Worm (Caenorhabditis elegans) whole organism, late embryonic: ENCODE measurements around the gene C02F5.12.

ENCODE experiments used
- C08G9.2 ChIP-seq: sonication (generic microtip); optimal IDR thresholded peaks from 2 replicates; lab custom pipeline; 2016; ENCODE audit warnings: mild to moderate bottlenecking, missing genetic modification characterization, moderate library complexity, missing compliant biosample characterization
- C38D4.7 ChIP-seq: fragments of 200-800 bp; sonication (Bioruptor generic); optimal IDR thresholded peaks from 2 replicates; lab custom pipeline; 2018; ENCODE audit warnings: mild to moderate bottlenecking, missing genetic modification characterization, moderate library complexity, missing compliant biosample characterization
- F13H6.1 ChIP-seq: sonication (generic microtip); optimal IDR thresholded peaks from 2 replicates; lab custom pipeline; 2016; ENCODE audit warnings: missing genetic modification characterization, missing compliant biosample characterization
- K02D7.2 ChIP-seq: sonication (generic microtip); optimal IDR thresholded peaks from 2 replicates; lab custom pipeline; 2017; ENCODE audit warnings: mild to moderate bottlenecking, missing genetic modification characterization, missing compliant biosample characterization
- ahr-1 ChIP-seq: sonication (generic microtip); optimal IDR thresholded peaks from 2 replicates; lab custom pipeline; 2016; ENCODE audit warnings: missing genetic modification characterization, missing compliant biosample characterization
- ama-1 ChIP-seq: fragments of 150-350 bp; optimal IDR thresholded peaks from 2 replicates; lab custom pipeline; 2014
- ceh-14 ChIP-seq: sonication (generic microtip); optimal IDR thresholded peaks from 2 replicates; lab custom pipeline; 2016; ENCODE audit warnings: missing genotype, missing genetic modification characterization, missing compliant biosample characterization
- ceh-18 ChIP-seq: sonication (generic microtip); optimal IDR thresholded peaks from 2 replicates; lab custom pipeline; 2016; ENCODE audit warnings: missing genetic modification characterization, missing compliant biosample characterization
- ceh-19 ChIP-seq: fragments of 200-800 bp; sonication (Bioruptor generic); optimal IDR thresholded peaks from 2 replicates; lab custom pipeline; 2018; ENCODE audit warnings: mild to moderate bottlenecking, missing genetic modification characterization, missing compliant biosample characterization
- ceh-2 ChIP-seq: sonication (generic microtip); optimal IDR thresholded peaks from 2 replicates; lab custom pipeline; 2016; ENCODE audit warnings: missing genotype, missing genetic modification characterization, missing compliant biosample characterization
- ceh-22 ChIP-seq: sonication (generic microtip); optimal IDR thresholded peaks from 2 replicates; lab custom pipeline; 2017; ENCODE audit warnings: missing biosample characterization, missing genetic modification characterization
- ceh-31 ChIP-seq: sonication (generic microtip); optimal IDR thresholded peaks from 2 replicates; lab custom pipeline; 2016; ENCODE audit warnings: missing genetic modification characterization, missing compliant biosample characterization
- ceh-34 ChIP-seq: sonication (generic microtip); optimal IDR thresholded peaks from 2 replicates; lab custom pipeline; 2016; ENCODE audit warnings: mild to moderate bottlenecking, missing genetic modification characterization, missing compliant biosample characterization
- ceh-48 ChIP-seq: sonication (generic microtip); optimal IDR thresholded peaks from 2 replicates; lab custom pipeline; 2016; ENCODE audit warnings: missing genetic modification characterization, inconsistent platforms, missing compliant biosample characterization
- ceh-9 ChIP-seq: sonication (generic microtip); optimal IDR thresholded peaks from 2 replicates; lab custom pipeline; 2016; ENCODE audit warnings: mild to moderate bottlenecking, missing genetic modification characterization, inconsistent platforms, missing compliant biosample characterization
- elt-2 ChIP-seq: sonication (generic microtip); optimal IDR thresholded peaks from 2 replicates; lab custom pipeline; 2016; ENCODE audit warnings: missing genetic modification reagents, missing genetic modification characterization, missing compliant biosample characterization
- elt-4 ChIP-seq: sonication (generic microtip); optimal IDR thresholded peaks from 2 replicates; lab custom pipeline; 2016; ENCODE audit warnings: missing genetic modification characterization, missing compliant biosample characterization
- ets-4 ChIP-seq: sonication (generic microtip); optimal IDR thresholded peaks from 2 replicates; lab custom pipeline; 2016; ENCODE audit warnings: missing genetic modification characterization, missing compliant biosample characterization
- fax-1 ChIP-seq: sonication (generic microtip); optimal IDR thresholded peaks from 2 replicates; lab custom pipeline; 2016; ENCODE audit warnings: missing genotype, missing genetic modification characterization, missing compliant biosample characterization
- fkh-10 ChIP-seq: fragments of 150-350 bp; optimal IDR thresholded peaks from 2 replicates; lab custom pipeline; 2014; ENCODE audit warnings: missing biosample characterization, missing genetic modification reagents, missing genetic modification characterization
- gmeb-2 ChIP-seq: sonication (generic microtip); optimal IDR thresholded peaks from 2 replicates; lab custom pipeline; 2016; ENCODE audit warnings: missing genetic modification characterization, inconsistent platforms, missing compliant biosample characterization
- hlh-6 ChIP-seq: sonication (generic microtip); optimal IDR thresholded peaks from 2 replicates; lab custom pipeline; 2016; ENCODE audit warnings: missing genotype, missing genetic modification characterization, missing compliant biosample characterization
- hlh-8 ChIP-seq: sonication (generic microtip); optimal IDR thresholded peaks from 2 replicates; lab custom pipeline; 2016; ENCODE audit warnings: missing genotype, missing genetic modification characterization, missing compliant biosample characterization
- lim-6 ChIP-seq: sonication (generic microtip); optimal IDR thresholded peaks from 2 replicates; lab custom pipeline; 2016; ENCODE audit warnings: missing genetic modification characterization, missing compliant biosample characterization
- madf-2 ChIP-seq: sonication (generic microtip); optimal IDR thresholded peaks from 2 replicates; lab custom pipeline; 2017; ENCODE audit warnings: missing genetic modification characterization, missing compliant biosample characterization
- nfya-1 ChIP-seq: sonication (generic microtip); optimal IDR thresholded peaks from 2 replicates; lab custom pipeline; 2017; ENCODE audit warnings: missing genetic modification characterization, mild to moderate bottlenecking, missing compliant biosample characterization, antibody characterized with exemption, moderate library complexity
- nhr-232 ChIP-seq: sonication (generic microtip); optimal IDR thresholded peaks from 2 replicates; lab custom pipeline; 2016; ENCODE audit warnings: missing genetic modification characterization, missing compliant biosample characterization
- pag-3 ChIP-seq: sonication (generic microtip); optimal IDR thresholded peaks from 2 replicates; lab custom pipeline; 2016; ENCODE audit warnings: missing compliant biosample characterization, missing genetic modification characterization, borderline replicate concordance
- pha-2 ChIP-seq: sonication (generic microtip); optimal IDR thresholded peaks from 2 replicates; lab custom pipeline; 2017; ENCODE audit warnings: mild to moderate bottlenecking, missing genetic modification characterization, missing compliant biosample characterization
- pha-4 ChIP-seq: fragments of 150-350 bp; optimal IDR thresholded peaks from 2 replicates; lab custom pipeline; 2018; ENCODE audit warnings: missing biosample characterization, missing genetic modification reagents, missing genetic modification characterization
- pqm-1 ChIP-seq: sonication (generic microtip); optimal IDR thresholded peaks from 2 replicates; lab custom pipeline; 2016; ENCODE audit warnings: missing genetic modification characterization, missing compliant biosample characterization
- rnt-1 ChIP-seq: sonication (generic microtip); optimal IDR thresholded peaks from 2 replicates; lab custom pipeline; 2016; ENCODE audit warnings: missing genetic modification characterization, missing compliant biosample characterization
- tbx-2 ChIP-seq: sonication (generic microtip); optimal IDR thresholded peaks from 2 replicates; lab custom pipeline; 2016; ENCODE audit warnings: missing genetic modification characterization, missing compliant biosample characterization
- tbx-7 ChIP-seq: sonication (generic microtip); optimal IDR thresholded peaks from 2 replicates; lab custom pipeline; 2016; ENCODE audit warnings: missing genotype, missing genetic modification characterization, missing compliant biosample characterization
- unc-3 ChIP-seq, 2 experiments: fragments of 200-800 bp in 1 of 2; sonication (Bioruptor generic) in 1 of 2; sonication (generic microtip) in 1 of 2; conservative IDR thresholded peaks in 1 of 2; optimal IDR thresholded peaks in 1 of 2; 2 replicates each; pipeline versions ENCODE4 v1.3.6 to Lab custom; 2016 to 2022; ENCODE audit warnings: missing compliant biosample characterization in 2 of 2, missing genetic modification characterization in 2 of 2, missing genetic modification reagents in 1 of 2
- unc-86 ChIP-seq: sonication (generic microtip); optimal IDR thresholded peaks from 2 replicates; lab custom pipeline; 2016; ENCODE audit warnings: missing genetic modification characterization, missing compliant biosample characterization
- zip-5 ChIP-seq: sonication (generic microtip); optimal IDR thresholded peaks from 2 replicates; lab custom pipeline; 2016; ENCODE audit warnings: missing genetic modification characterization, missing compliant biosample characterization

C02F5.12 gene

ce11 chrIII:8254938-8255337, 12.1 kb upstream of the C02F5.12 start, which contains the start of gene F09G8.5:
Gene F09G8.5 (plus strand): TSS chrIII:8254975.
- TF ChIP-seq ceh-22 (tag; lab: Kevin White, UChicago) (no peak), nfya-1 (tag; lab: Kevin White, UChicago) (no peak), ceh-19 (GFP tag; lab: Kevin White, UChicago) (no peak), hlh-6 (no peak), ceh-48 (tag; lab: Kevin White, UChicago) (no peak), ceh-2 (tag; lab: Kevin White, UChicago) (no peak), F13H6.1 (no peak), nhr-232 (tag; lab: Kevin White, UChicago) (no peak), ceh-14 (tag; lab: Kevin White, UChicago) (no peak), gmeb-2 (no peak), pag-3 (tag; lab: Kevin White, UChicago) (no peak)

- TF ChIP-seq ceh-34 (tag; lab: Kevin White, UChicago) (peak; percentile 38), C38D4.7 (GFP tag; lab: Kevin White, UChicago) (peak; percentile 7), ceh-31 (tag; lab: Kevin White, UChicago) (peak; percentile 89), tbx-7 (tag; lab: Kevin White, UChicago) (peak; percentile 25), madf-2 (peak; percentile 20), nfya-1 (tag; lab: Kevin White, UChicago) (peak; percentile 33), tbx-2 (tag; lab: Kevin White, UChicago) (peak; percentile 82), fax-1 (tag; lab: Kevin White, UChicago) (peak; percentile 69), F13H6.1 (peak; percentile 2), ama-1 (lab: Kevin White, UChicago) (no peak), ceh-2 (tag; lab: Kevin White, UChicago) (peak; percentile 68), ets-4 (tag; lab: Kevin White, UChicago) (peak; percentile 65), rnt-1 (peak; percentile 10), elt-2 (tag; lab: Kevin White, UChicago) (peak; percentile 79), hlh-8 (tag; lab: Kevin White, UChicago) (peak; percentile 65), lim-6 (tag; lab: Kevin White, UChicago) (peak; percentile 1), unc-3 (GFP tag; conservative IDR thresholded peaks at IDR 0.05; lab: Robert Waterston, UW) (no peak), unc-3 (tag; optimal IDR thresholded peaks at IDR 0.05; lab: Kevin White, UChicago) (peak; percentile 21), ceh-19 (GFP tag; lab: Kevin White, UChicago) (no peak), K02D7.2 (no peak), pha-4 (tag; lab: Kevin White, UChicago) (no peak), ceh-14 (tag; lab: Kevin White, UChicago) (peak; percentile 69), ahr-1 (tag; lab: Kevin White, UChicago) (peak; percentile 50), ceh-18 (tag; lab: Kevin White, UChicago) (no peak), C08G9.2 (peak; percentile 68), zip-5 (tag; lab: Kevin White, UChicago) (peak; percentile 87), ceh-9 (tag; lab: Kevin White, UChicago) (no peak), unc-86 (peak; percentile 25), pha-2 (tag; lab: Kevin White, UChicago) (peak; percentile 40)
- TF ChIP-seq, all 69 proteins: peak for 22
These were observed 7.3 kb upstream of the C02F5.12 start, which contains the start of gene knl-1 for ce11 chrIII:8250007-8250683. Gene knl-1 (plus strand): TSS chrIII:8250632.

DNA sequence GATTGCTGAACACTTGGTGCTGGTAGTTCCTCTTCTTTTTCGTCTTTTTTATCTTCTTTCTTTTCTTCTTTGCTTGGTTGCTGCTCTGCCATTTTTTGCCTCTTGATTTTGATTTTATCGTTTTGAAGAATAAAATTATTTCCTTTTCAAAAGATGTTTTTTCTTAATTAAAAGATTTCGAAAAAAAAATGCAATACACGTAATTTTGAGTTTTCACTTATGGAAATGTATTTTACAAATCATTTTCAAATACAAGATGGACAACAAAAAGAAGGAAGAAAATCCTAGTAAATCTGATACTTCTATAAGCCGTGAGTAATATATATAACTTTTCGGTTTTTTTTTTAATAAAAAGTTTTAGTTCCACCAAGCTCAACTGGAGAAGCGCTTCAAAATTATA, 6.6 kb upstream of the C02F5.12 start, which contains the start of the genes C02F5.10 and C02F5.2:
Gene C02F5.10 (minus strand): TSS at position 101 of the 400 bp plus-strand sequence.
Gene C02F5.2 (plus strand): TSS at position 239 of the 400 bp plus-strand sequence.
- TF ChIP-seq ceh-22 (tag; lab: Kevin White, UChicago) (no peak), pqm-1 (tag; lab: Kevin White, UChicago) (no peak), pha-2 (tag; lab: Kevin White, UChicago) (no peak), fkh-10 (no peak), rnt-1 (no peak), ceh-34 (tag; lab: Kevin White, UChicago) (no peak), elt-4 (no peak), ceh-48 (tag; lab: Kevin White, UChicago) (no peak)
- TF ChIP-seq, all 69 proteins: peak for 0
